Worm (Caenorhabditis elegans) whole organism, early embryonic: Measurements from ENCODE around the gene Y51B9A.9.

Experiments
- B0310.2 ChIP-seq: sonication (generic microtip); optimal IDR thresholded peaks from 2 replicates; lab custom pipeline; 2016; ENCODE audit warnings: mild to moderate bottlenecking, missing genetic modification characterization, missing compliant biosample characterization
- aly-1 ChIP-seq: sonication (generic microtip); optimal IDR thresholded peaks from 2 replicates; lab custom pipeline; 2016; ENCODE audit warnings: missing genetic modification characterization, missing compliant biosample characterization
- ama-1 ChIP-seq: fragments of 150-350 bp; optimal IDR thresholded peaks from 2 replicates; lab custom pipeline; 2014
- ceh-13 ChIP-seq: fragments of 200-800 bp; sonication (Bioruptor generic); optimal IDR thresholded peaks from 2 replicates; lab custom pipeline; 2018; ENCODE audit warnings: mild to moderate bottlenecking, missing genetic modification characterization, missing compliant biosample characterization
- ceh-36 ChIP-seq: sonication (generic microtip); optimal IDR thresholded peaks from 2 replicates; lab custom pipeline; 2016; ENCODE audit warnings: missing genetic modification characterization, inconsistent platforms, missing compliant biosample characterization
- ets-7 ChIP-seq: sonication (generic microtip); optimal IDR thresholded peaks from 2 replicates; lab custom pipeline; 2016; ENCODE audit warnings: missing genotype, missing genetic modification characterization, missing compliant biosample characterization
- flt-1 ChIP-seq: fragments of 200-800 bp; sonication (Bioruptor generic); IDR thresholded peaks from 2 replicates; pipeline ENCODE4 v1.3.6; 2022; ENCODE audit warnings: missing genetic modification characterization, missing compliant biosample characterization
- hmbx-1 ChIP-seq: sonication (generic microtip); optimal IDR thresholded peaks from 2 replicates; lab custom pipeline; 2016; ENCODE audit warnings: mild to moderate bottlenecking, missing genetic modification characterization, missing compliant biosample characterization
- hnd-1 ChIP-seq: sonication (generic microtip); optimal IDR thresholded peaks from 2 replicates; lab custom pipeline; 2016; ENCODE audit warnings: missing genetic modification characterization, missing compliant biosample characterization
- pes-1 ChIP-seq: fragments of 200-800 bp; sonication (Bioruptor generic); IDR thresholded peaks from 2 replicates; pipeline ENCODE4 v1.3.6; 2022; ENCODE audit warnings: missing genetic modification reagents, missing genetic modification characterization, missing compliant biosample characterization
- scrt-1 ChIP-seq: fragments of 200-800 bp; sonication (Bioruptor generic); IDR thresholded peaks from 2 replicates; pipeline ENCODE4 v1.3.6; 2022; ENCODE audit warnings: missing genetic modification characterization, missing compliant biosample characterization
- sea-1 ChIP-seq: fragments of 200-800 bp; sonication (Bioruptor generic); conservative IDR thresholded peaks from 2 replicates; pipeline ENCODE4 v1.3.6; 2022; ENCODE audit warnings: missing genetic modification characterization, missing compliant biosample characterization
- tbx-37 ChIP-seq: fragments of 200-800 bp; sonication (Bioruptor generic); conservative IDR thresholded peaks from 2 replicates; pipeline ENCODE4 v1.3.6; 2022; ENCODE audit warnings: missing genetic modification reagents, missing genetic modification characterization, missing compliant biosample characterization
- tra-4 ChIP-seq: sonication (generic microtip); optimal IDR thresholded peaks from 2 replicates; lab custom pipeline; 2017; ENCODE audit warnings: missing genetic modification characterization, missing compliant biosample characterization

ce11 chrII:9392724-9393123 lies 4.7 kb downstream of the Y51B9A.9 start, which contains the start of gene lido-17:
- TF ChIP-seq aly-1 (tag; lab: Kevin White, UChicago): no peak
- no peak for TF ChIP-seq hnd-1 (tag; lab: Kevin White, UChicago)
- no peak for TF ChIP-seq ceh-36 (tag; lab: Kevin White, UChicago)
- TF ChIP-seq scrt-1 (GFP tag; lab: Robert Waterston, UW): no peak
- TF ChIP-seq flt-1 (GFP tag; lab: Robert Waterston, UW): no peak
- no peak for TF ChIP-seq tbx-37 (GFP tag; lab: Robert Waterston, UW)
- TF ChIP-seq B0310.2: no peak
- no peak for TF ChIP-seq tra-4 (tag; lab: Kevin White, UChicago)
- TF ChIP-seq ama-1 (lab: Kevin White, UChicago): no peak
- no peak for TF ChIP-seq ets-7 (tag; lab: Kevin White, UChicago)
- TF ChIP-seq ceh-13: no peak
- no peak for TF ChIP-seq sea-1 (GFP tag; lab: Robert Waterston, UW)
- TF ChIP-seq pes-1 (GFP tag; lab: Robert Waterston, UW): no peak
- no peak for TF ChIP-seq hmbx-1 (tag; lab: Kevin White, UChicago)
